Worm (Caenorhabditis elegans): ENCODE results near the gene C17A2.3.
"Not testable (repeated sequence)": the region's sequence is repeated elsewhere in the genome, so short reads cannot be mapped to it uniquely, and the experiment has no call there.

The C17A2.3 gene

ce11 chrII:3816251-3816849, 27.1 kb upstream of the C17A2.3 start, which contains the start of gene fbxa-24:
Gene fbxa-24, plus strand, starts transcription at chrII:3816526.
- TF ChIP-seq ztf-23 (GFP tag; IDR thresholded peaks at IDR 0.05); klf-2 (GFP tag; conservative IDR thresholded peaks at IDR 0.05); tab-1 (GFP tag; IDR thresholded peaks at IDR 0.05): not testable (repeated sequence)

ce11 chrII:3821248-3821647, 22.2 kb upstream of the C17A2.3 start, which contains the start of gene F54D10.7:
Gene F54D10.7, minus strand, starts transcription at chrII:3821296.
- no peak for TF ChIP-seq med-1 (GFP tag; optimal IDR thresholded peaks at IDR 0.05; ENCODE audit: insufficient read depth)
- no peak for TF ChIP-seq tab-1 (GFP tag; IDR thresholded peaks at IDR 0.05)
- no peak for TF ChIP-seq klf-2 (GFP tag; conservative IDR thresholded peaks at IDR 0.05)
- TF ChIP-seq ref-1 (GFP tag; conservative IDR thresholded peaks at IDR 0.05), result no peak
- TF ChIP-seq cog-1 (tag; optimal IDR thresholded peaks at IDR 0.05), result no peak
- no peak for TF ChIP-seq T22C8.4 (GFP tag; IDR thresholded peaks at IDR 0.05)
- no peak for TF ChIP-seq ztf-29 (GFP tag; IDR thresholded peaks at IDR 0.05)
- no peak for TF ChIP-seq ztf-23 (GFP tag; IDR thresholded peaks at IDR 0.05)
- no peak for TF ChIP-seq flt-1 (GFP tag; IDR thresholded peaks at IDR 0.05)

- TF ChIP-seq tab-1 (GFP tag; IDR thresholded peaks at IDR 0.05) (no peak), med-1 (GFP tag; optimal IDR thresholded peaks at IDR 0.05; ENCODE audit: insufficient read depth) (no peak), ztf-23 (GFP tag; IDR thresholded peaks at IDR 0.05) (no peak), T22C8.4 (GFP tag; IDR thresholded peaks at IDR 0.05) (no peak)
Measured at ce11 chrII:3823855-3824254, 19.6 kb upstream of the C17A2.3 start, which contains the start of gene skr-15. Gene skr-15, plus strand, starts transcription at chrII:3824155.

ce11 chrII:3827801-3828200, 15.6 kb upstream of the C17A2.3 start, which contains the start of gene F54D10.8:
Gene F54D10.8, minus strand, starts transcription at chrII:3827901.
- no peak for TF ChIP-seq tab-1 (GFP tag; IDR thresholded peaks at IDR 0.05)
- no peak for TF ChIP-seq cog-1 (tag; optimal IDR thresholded peaks at IDR 0.05)
- no peak for TF ChIP-seq ref-1 (GFP tag; conservative IDR thresholded peaks at IDR 0.05)
- no peak for TF ChIP-seq med-1 (GFP tag; optimal IDR thresholded peaks at IDR 0.05; ENCODE audit: insufficient read depth)
- no peak for TF ChIP-seq ztf-29 (GFP tag; IDR thresholded peaks at IDR 0.05)
- TF ChIP-seq klf-2 (GFP tag; conservative IDR thresholded peaks at IDR 0.05), result no peak
- TF ChIP-seq T22C8.4 (GFP tag; IDR thresholded peaks at IDR 0.05), result no peak
- TF ChIP-seq ztf-23 (GFP tag; IDR thresholded peaks at IDR 0.05), result no peak
- TF ChIP-seq flt-1 (GFP tag; IDR thresholded peaks at IDR 0.05), result no peak

ce11 chrII:3829623-3830022, 13.8 kb upstream of the C17A2.3 start:
- TF ChIP-seq klf-2 (GFP tag; conservative IDR thresholded peaks at IDR 0.05), result no peak
- no peak for TF ChIP-seq cog-1 (tag; optimal IDR thresholded peaks at IDR 0.05)

- TF ChIP-seq tab-1 (GFP tag; IDR thresholded peaks at IDR 0.05), result no peak
- TF ChIP-seq klf-2 (GFP tag; conservative IDR thresholded peaks at IDR 0.05), result no peak
- no peak for TF ChIP-seq ztf-23 (GFP tag; IDR thresholded peaks at IDR 0.05)
- no peak for TF ChIP-seq ztf-29 (GFP tag; IDR thresholded peaks at IDR 0.05)
- TF ChIP-seq cog-1 (tag; optimal IDR thresholded peaks at IDR 0.05), result no peak
Measured at ce11 chrII:3832383-3832782, 11.0 kb upstream of the C17A2.3 start, which contains the start of gene F54D10.9. Gene F54D10.9, minus strand, starts transcription at chrII:3832483.

ce11 chrII:3835915-3836314, 7.5 kb upstream of the C17A2.3 start, which contains the start of gene oac-4:
Gene oac-4, minus strand, starts transcription at chrII:3836015.
- TF ChIP-seq ref-1 (GFP tag; conservative IDR thresholded peaks at IDR 0.05), result no peak
- TF ChIP-seq tab-1 (GFP tag; IDR thresholded peaks at IDR 0.05), result no peak

ce11 chrII:3839562-3839961, 3.8 kb upstream of the C17A2.3 start, which contains the start of gene C17A2.4:
Gene C17A2.4, plus strand, starts transcription at chrII:3839862.
- TF ChIP-seq klf-2 (GFP tag; conservative IDR thresholded peaks at IDR 0.05), result no peak
- TF ChIP-seq ref-1 (GFP tag; conservative IDR thresholded peaks at IDR 0.05), result no peak
- no peak for TF ChIP-seq med-1 (GFP tag; optimal IDR thresholded peaks at IDR 0.05; ENCODE audit: insufficient read depth)
- TF ChIP-seq T22C8.4 (GFP tag; IDR thresholded peaks at IDR 0.05), result no peak
- no peak for TF ChIP-seq ztf-29 (GFP tag; IDR thresholded peaks at IDR 0.05)

ce11 chrII:3846028-3846427, 2.6 kb downstream of the C17A2.3 start, which contains the start of gene C17A2.2:
Gene C17A2.2, plus strand, starts transcription at chrII:3846328.
- TF ChIP-seq ztf-23 (GFP tag; IDR thresholded peaks at IDR 0.05) (no peak), ztf-29 (GFP tag; IDR thresholded peaks at IDR 0.05) (no peak), T22C8.4 (GFP tag; IDR thresholded peaks at IDR 0.05) (no peak), klf-2 (GFP tag; conservative IDR thresholded peaks at IDR 0.05) (no peak), cog-1 (tag; optimal IDR thresholded peaks at IDR 0.05) (no peak), med-1 (GFP tag; optimal IDR thresholded peaks at IDR 0.05; ENCODE audit: insufficient read depth) (no peak), tab-1 (GFP tag; IDR thresholded peaks at IDR 0.05) (no peak), flt-1 (GFP tag; IDR thresholded peaks at IDR 0.05) (no peak), ref-1 (GFP tag; conservative IDR thresholded peaks at IDR 0.05) (no peak)

ce11 chrII:3850655-3851054, 7.2 kb downstream of the C17A2.3 start, which contains the start of gene nhr-72:
Gene nhr-72, minus strand, starts transcription at chrII:3850755.
- no peak for TF ChIP-seq med-1 (GFP tag; optimal IDR thresholded peaks at IDR 0.05; ENCODE audit: insufficient read depth)
- TF ChIP-seq ztf-23 (GFP tag; IDR thresholded peaks at IDR 0.05), result no peak
- no peak for TF ChIP-seq flt-1 (GFP tag; IDR thresholded peaks at IDR 0.05)
- TF ChIP-seq tab-1 (GFP tag; IDR thresholded peaks at IDR 0.05), result no peak
- TF ChIP-seq ztf-29 (GFP tag; IDR thresholded peaks at IDR 0.05), result no peak
- TF ChIP-seq ref-1 (GFP tag; conservative IDR thresholded peaks at IDR 0.05), result no peak
- TF ChIP-seq T22C8.4 (GFP tag; IDR thresholded peaks at IDR 0.05), result no peak
- TF ChIP-seq klf-2 (GFP tag; conservative IDR thresholded peaks at IDR 0.05), result no peak
- TF ChIP-seq cog-1 (tag; optimal IDR thresholded peaks at IDR 0.05), result no peak
